Worm (Caenorhabditis elegans): Measurements from ENCODE around the gene clec-132.

DNA sequence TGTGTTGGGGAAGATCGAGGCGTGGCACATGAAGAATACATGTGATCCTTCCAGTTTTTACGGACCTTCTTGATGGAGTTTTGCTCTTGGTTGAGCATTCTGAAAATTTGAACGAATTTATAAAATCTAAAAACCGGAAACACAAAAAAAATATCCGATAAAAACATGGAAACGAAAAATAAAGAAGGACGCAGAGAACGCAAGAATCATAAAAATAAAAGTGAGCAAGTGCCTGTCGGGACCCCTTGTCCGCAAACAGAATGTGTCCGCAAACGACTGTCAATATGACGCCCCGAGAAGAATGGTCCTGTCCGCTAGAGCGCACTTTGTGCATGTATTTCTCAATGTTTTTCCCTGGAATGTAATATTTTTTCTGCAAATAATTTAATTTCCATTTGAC, 32.9 kb downstream of the clec-132 start, which contains the start of gene Y49F6A.5:
- TF ChIP-seq dao-5 (tag; optimal IDR thresholded peaks at IDR 0.05) (no peak), him-1 (tag; optimal IDR thresholded peaks at IDR 0.05) (no peak), W03F9.2 (tag; optimal IDR thresholded peaks at IDR 0.05) (no peak)
